Worm (Caenorhabditis elegans) whole organism, young adult: ENCODE results near the gene rgs-2.

Experiments
- D2030.7 ChIP-seq: fragments of 200-800 bp; sonication (Bioruptor generic); IDR thresholded peaks from 2 replicates; pipeline ENCODE4 v1.3.6; 2022; ENCODE audit warnings: missing genetic modification reagents, missing genetic modification characterization, missing compliant biosample characterization
- F37B4.10 ChIP-seq: fragments of 200-800 bp; sonication (Bioruptor generic); IDR thresholded peaks from 2 replicates; pipeline ENCODE4 v1.3.6; 2022; ENCODE audit warnings: missing genetic modification characterization, missing compliant biosample characterization
- F52B5.7 ChIP-seq: sonication (generic microtip); optimal IDR thresholded peaks from 2 replicates; lab custom pipeline; 2016; ENCODE audit warnings: mild to moderate bottlenecking, missing genetic modification characterization, missing compliant biosample characterization
- F55B11.4 ChIP-seq: sonication (generic microtip); optimal IDR thresholded peaks from 2 replicates; lab custom pipeline; 2016; ENCODE audit warnings: missing compliant biosample characterization, missing genetic modification characterization, borderline replicate concordance; ENCODE audit not compliant: insufficient read depth
- K11D2.4 ChIP-seq: fragments of 200-800 bp; sonication (Bioruptor generic); IDR thresholded peaks from 2 replicates; pipeline ENCODE4 v1.3.6; 2022; ENCODE audit warnings: missing genetic modification reagents, missing genetic modification characterization, missing compliant biosample characterization
- K12H6.12 ChIP-seq: fragments of 200-800 bp; sonication (Bioruptor generic); optimal IDR thresholded peaks from 2 replicates; lab custom pipeline; 2018; ENCODE audit warnings: mild to moderate bottlenecking, missing genetic modification characterization, missing compliant biosample characterization
- T26A5.8 ChIP-seq: sonication (generic microtip); optimal IDR thresholded peaks from 2 replicates; lab custom pipeline; 2016; ENCODE audit warnings: missing genetic modification characterization, missing compliant biosample characterization
- Y53G8AR.9 ChIP-seq: fragments of 200-800 bp; sonication (Bioruptor generic); conservative IDR thresholded peaks from 2 replicates; pipeline ENCODE4 v1.3.6; 2022; ENCODE audit warnings: missing genetic modification reagents, missing genetic modification characterization, missing compliant biosample characterization
- Y56A3A.18 ChIP-seq: fragments of 200-800 bp; sonication (Bioruptor generic); IDR thresholded peaks from 2 replicates; pipeline ENCODE4 v1.3.6; 2022; ENCODE audit warnings: missing genetic modification reagents, missing genetic modification characterization, missing compliant biosample characterization
- ama-1 ChIP-seq, 3 experiments: fragments of 150-350 bp in 1 of 3; sonication (generic microtip) in 2 of 3; optimal IDR thresholded peaks; 2 replicates each; lab custom pipeline; 2014 to 2018; ENCODE audit warnings: missing biosample characterization in 2 of 3, missing genetic modification characterization in 2 of 3, missing genetic modification reagents in 2 of 3
- aptf-2 ChIP-seq: fragments of 200-800 bp; sonication (Bioruptor generic); conservative IDR thresholded peaks from 2 replicates; pipeline ENCODE4 v1.3.6; 2022; ENCODE audit warnings: missing genetic modification reagents, missing genetic modification characterization, missing compliant biosample characterization
- cebp-2 ChIP-seq: fragments of 200-800 bp; sonication (Bioruptor generic); IDR thresholded peaks from 2 replicates; pipeline ENCODE4 v1.3.6; 2022; ENCODE audit warnings: missing genetic modification characterization, missing compliant biosample characterization
- ceh-100 ChIP-seq: fragments of 200-800 bp; sonication (Bioruptor generic); IDR thresholded peaks from 2 replicates; pipeline ENCODE4 v1.3.6; 2022; ENCODE audit warnings: missing genetic modification reagents, missing genetic modification characterization, missing compliant biosample characterization
- ceh-40 ChIP-seq: fragments of 200-800 bp; sonication (Bioruptor generic); IDR thresholded peaks from 2 replicates; pipeline ENCODE4 v1.3.6; 2022; ENCODE audit warnings: missing genetic modification characterization, missing compliant biosample characterization
- dpl-1 ChIP-seq: fragments of 150-350 bp; optimal IDR thresholded peaks from 2 replicates; lab custom pipeline; 2014; ENCODE audit warnings: missing biosample characterization, missing genetic modification reagents, missing genetic modification characterization
- ets-4 ChIP-seq: fragments of 200-800 bp; sonication (Bioruptor generic); optimal IDR thresholded peaks from 2 replicates; lab custom pipeline; 2018; ENCODE audit warnings: mild to moderate bottlenecking, missing genetic modification characterization, missing compliant biosample characterization
- fkh-3 ChIP-seq: sonication (generic microtip); optimal IDR thresholded peaks from 2 replicates; lab custom pipeline; 2016; ENCODE audit warnings: mild to moderate bottlenecking, missing genetic modification characterization, missing compliant biosample characterization
- him-1 ChIP-seq: sonication (generic microtip); optimal IDR thresholded peaks from 2 replicates; lab custom pipeline; 2016; ENCODE audit warnings: missing genotype, missing genetic modification reagents, missing genetic modification characterization, missing compliant biosample characterization
- hlh-26 ChIP-seq: fragments of 200-800 bp; sonication (Bioruptor generic); conservative IDR thresholded peaks from 2 replicates; pipeline ENCODE4 v1.3.6; 2022; ENCODE audit warnings: missing genetic modification reagents, missing genetic modification characterization, missing compliant biosample characterization
- hmg-1.2 ChIP-seq: fragments of 200-800 bp; sonication (Bioruptor generic); IDR thresholded peaks from 2 replicates; pipeline ENCODE4 v1.3.6; 2022; ENCODE audit warnings: missing genetic modification reagents, missing genetic modification characterization, missing compliant biosample characterization
- hmg-20 ChIP-seq: fragments of 200-800 bp; sonication (Bioruptor generic); IDR thresholded peaks from 2 replicates; pipeline ENCODE4 v1.3.6; 2022; ENCODE audit warnings: missing genetic modification reagents, missing genetic modification characterization, missing compliant biosample characterization
- hrde-1 ChIP-seq: sonication (generic microtip); optimal IDR thresholded peaks from 2 replicates; lab custom pipeline; 2016; ENCODE audit warnings: missing genetic modification characterization, mild to moderate bottlenecking, missing compliant biosample characterization, moderate library complexity, missing genotype, missing genetic modification reagents, borderline replicate concordance
- lag-1 ChIP-seq: fragments of 200-800 bp; sonication (Bioruptor generic); IDR thresholded peaks from 2 replicates; pipeline ENCODE4 v1.3.6; 2022; ENCODE audit warnings: missing genetic modification reagents, missing genetic modification characterization, missing compliant biosample characterization
- let-526 ChIP-seq: fragments of 200-800 bp; sonication (Bioruptor generic); IDR thresholded peaks from 2 replicates; pipeline ENCODE4 v1.3.6; 2022; ENCODE audit warnings: missing genetic modification reagents, missing genetic modification characterization, missing compliant biosample characterization
- lin-35 ChIP-seq, 3 experiments: fragments of 150-350 bp in 2 of 3; sonication (generic microtip) in 1 of 3; optimal IDR thresholded peaks; 2 replicates each; lab custom pipeline; 2014 to 2018; ENCODE audit warnings: missing biosample characterization in 3 of 3, missing genetic modification characterization in 3 of 3, missing genetic modification reagents in 3 of 3
- lir-1 ChIP-seq: fragments of 200-800 bp; sonication (Bioruptor generic); conservative IDR thresholded peaks from 2 replicates; pipeline ENCODE4 v1.3.6; 2022; ENCODE audit warnings: missing genetic modification reagents, missing genetic modification characterization, missing compliant biosample characterization
- madf-10 ChIP-seq: sonication (generic microtip); optimal IDR thresholded peaks from 2 replicates; lab custom pipeline; 2016; ENCODE audit warnings: mild to moderate bottlenecking, missing genetic modification characterization, missing compliant biosample characterization
- mel-28 ChIP-seq: sonication (generic microtip); optimal IDR thresholded peaks from 2 replicates; lab custom pipeline; 2016; ENCODE audit warnings: borderline replicate concordance, mild to moderate bottlenecking, missing genetic modification characterization, missing compliant biosample characterization
- mxl-1 ChIP-seq: sonication (generic microtip); optimal IDR thresholded peaks from 2 replicates; lab custom pipeline; 2016; ENCODE audit warnings: missing genetic modification characterization, missing compliant biosample characterization
- nfya-1 ChIP-seq: sonication (generic microtip); optimal IDR thresholded peaks from 2 replicates; lab custom pipeline; 2017; ENCODE audit warnings: antibody characterized with exemption, missing compliant biosample characterization, missing genetic modification characterization, borderline replicate concordance; ENCODE audit not compliant: insufficient read depth
- nhr-179 ChIP-seq: sonication (generic microtip); optimal IDR thresholded peaks from 2 replicates; lab custom pipeline; 2016; ENCODE audit warnings: mild to moderate bottlenecking, missing genetic modification characterization, missing compliant biosample characterization
- nhr-27 ChIP-seq: fragments of 200-800 bp; sonication (Bioruptor generic); optimal IDR thresholded peaks from 2 replicates; lab custom pipeline; 2018; ENCODE audit warnings: mild to moderate bottlenecking, missing genetic modification characterization, moderate library complexity, missing compliant biosample characterization
- nhr-90 ChIP-seq: sonication (generic microtip); optimal IDR thresholded peaks from 2 replicates; lab custom pipeline; 2016; ENCODE audit warnings: missing genotype, mild to moderate bottlenecking, missing genetic modification characterization, missing compliant biosample characterization
- pbrm-1 ChIP-seq: fragments of 200-800 bp; sonication (Bioruptor generic); IDR thresholded peaks from 2 replicates; pipeline ENCODE4 v1.3.6; 2022; ENCODE audit warnings: missing genetic modification reagents, missing genetic modification characterization, missing compliant biosample characterization
- sea-2 ChIP-seq: fragments of 200-800 bp; sonication (Bioruptor generic); IDR thresholded peaks from 2 replicates; pipeline ENCODE4 v1.3.6; 2022; ENCODE audit warnings: missing genetic modification characterization, missing compliant biosample characterization
- snpc-1.1 ChIP-seq: sonication (generic microtip); optimal IDR thresholded peaks from 2 replicates; lab custom pipeline; 2017; ENCODE audit warnings: missing genetic modification characterization, mild to moderate bottlenecking, missing compliant biosample characterization, antibody characterized with exemption, moderate library complexity, missing genotype, missing genetic modification reagents; ENCODE audit not compliant: insufficient read depth
- snpc-3.4 ChIP-seq: sonication (generic microtip); optimal IDR thresholded peaks from 2 replicates; lab custom pipeline; 2017; ENCODE audit warnings: missing genetic modification characterization, mild to moderate bottlenecking, missing compliant biosample characterization, antibody characterized with exemption, moderate library complexity, missing genotype, missing genetic modification reagents
- tbx-9 ChIP-seq: sonication (generic microtip); optimal IDR thresholded peaks from 2 replicates; lab custom pipeline; 2016; ENCODE audit warnings: borderline replicate concordance, missing genetic modification characterization, inconsistent platforms, missing compliant biosample characterization
- unc-130 ChIP-seq: sonication (generic microtip); optimal IDR thresholded peaks from 2 replicates; lab custom pipeline; 2016; ENCODE audit warnings: missing genetic modification reagents, missing genetic modification characterization, missing compliant biosample characterization

Gene rgs-2

DNA sequence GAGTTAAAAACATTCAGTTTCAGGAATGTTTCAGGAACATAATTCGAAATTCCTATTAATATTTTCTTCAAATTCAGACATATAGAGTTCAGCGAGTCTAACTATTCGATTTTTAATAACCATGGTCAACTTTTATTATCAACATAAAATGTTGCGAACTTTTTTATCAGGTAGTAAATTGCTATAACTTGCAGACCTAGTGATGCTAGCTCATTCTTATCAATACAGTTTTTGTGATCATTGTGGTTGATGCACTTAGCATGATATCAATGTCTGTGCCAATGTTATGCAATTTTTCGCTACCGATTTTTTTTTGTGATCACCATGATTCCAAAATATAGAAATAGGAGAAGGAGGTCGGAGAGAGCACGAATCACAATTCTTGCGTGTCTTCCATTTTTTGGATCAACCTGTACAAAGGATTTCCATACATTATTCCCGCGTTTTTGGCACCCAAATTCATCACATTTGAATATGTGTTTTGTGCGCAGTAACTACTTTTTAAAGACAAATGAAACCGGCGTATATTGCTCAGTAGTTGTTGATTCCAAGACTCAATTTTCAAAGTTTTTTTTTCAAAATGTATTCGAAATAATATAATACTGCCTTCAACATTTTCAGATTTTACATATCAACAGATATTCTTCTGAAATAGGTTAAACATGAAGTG is 18.9 kb downstream of the rgs-2 start, which contains the start of gene pgp-12:
TSS of gene pgp-12 (plus strand) at position 620 of the 670 bp plus-strand sequence.
- no peak for TF ChIP-seq ceh-100 (GFP tag; lab: Robert Waterston, UW)
- no peak for TF ChIP-seq ets-4
- TF ChIP-seq snpc-3.4: no peak
- no peak for TF ChIP-seq hlh-26 (GFP tag; lab: Robert Waterston, UW)
- TF ChIP-seq mxl-1 (tag; lab: Kevin White, UChicago): no peak
- TF ChIP-seq lin-35 (GFP tag; optimal IDR thresholded peaks at IDR 0.05; lab: Kevin White, UChicago): no peak
- no peak for TF ChIP-seq dpl-1 (GFP tag; lab: Kevin White, UChicago)
- TF ChIP-seq lag-1: no peak
- TF ChIP-seq snpc-1.1 (tag; lab: Kevin White, UChicago): no peak
- TF ChIP-seq F37B4.10 (GFP tag; lab: Robert Waterston, UW): no peak
- no peak for TF ChIP-seq K12H6.12
- no peak for TF ChIP-seq let-526 (GFP tag; lab: Robert Waterston, UW)
- no peak for TF ChIP-seq Y56A3A.18 (GFP tag; lab: Robert Waterston, UW)
- TF ChIP-seq tbx-9 (tag; lab: Kevin White, UChicago): no peak
- TF ChIP-seq D2030.7 (GFP tag; lab: Robert Waterston, UW): no peak
- TF ChIP-seq hrde-1 (tag; lab: Kevin White, UChicago): no peak
- TF ChIP-seq aptf-2 (GFP tag; lab: Robert Waterston, UW): no peak

DNA sequence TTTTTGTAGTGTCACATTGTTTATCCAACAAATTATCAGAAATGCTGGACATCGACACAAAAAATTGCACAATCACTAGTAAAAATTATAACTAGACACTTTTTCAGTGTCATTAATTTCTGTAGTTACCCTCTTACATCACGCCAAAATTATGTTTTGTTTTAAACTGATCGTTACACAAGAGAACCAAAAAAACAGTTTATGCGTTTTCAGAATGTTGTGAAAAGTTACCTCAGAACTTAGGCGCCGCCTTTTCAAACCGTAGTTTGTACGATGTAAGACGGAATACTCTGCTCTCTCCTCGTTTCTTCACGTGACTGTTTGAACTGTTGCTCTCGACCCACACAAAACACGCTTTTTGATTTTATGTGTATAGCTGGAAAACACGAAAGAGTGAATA is 26.0 kb downstream of the rgs-2 start, which contains the start of gene pgp-13:
TSS of gene pgp-13 (plus strand) at position 301 of the 400 bp plus-strand sequence.
- TF ChIP-seq Y53G8AR.9 (no peak), ceh-40 (no peak), him-1 (tag; lab: Kevin White, UChicago) (no peak), sea-2 (GFP tag; lab: Robert Waterston, UW) (no peak), hmg-20 (GFP tag; lab: Robert Waterston, UW) (no peak), mel-28 (tag; lab: Kevin White, UChicago) (no peak), ets-4 (no peak), T26A5.8 (tag; lab: Kevin White, UChicago) (no peak), ama-1 (optimal IDR thresholded peaks at IDR 0.05; lab: Kevin White, UChicago) (no peak), ama-1 (GFP tag; optimal IDR thresholded peaks at IDR 0.05; lab: Kevin White, UChicago) (no peak), F55B11.4 (tag; lab: Kevin White, UChicago) (no peak), K11D2.4 (GFP tag; lab: Robert Waterston, UW) (no peak), nhr-179 (tag; lab: Kevin White, UChicago) (no peak), F52B5.7 (tag; lab: Kevin White, UChicago) (no peak), nhr-90 (no peak), nfya-1 (no peak), cebp-2 (no peak)

DNA sequence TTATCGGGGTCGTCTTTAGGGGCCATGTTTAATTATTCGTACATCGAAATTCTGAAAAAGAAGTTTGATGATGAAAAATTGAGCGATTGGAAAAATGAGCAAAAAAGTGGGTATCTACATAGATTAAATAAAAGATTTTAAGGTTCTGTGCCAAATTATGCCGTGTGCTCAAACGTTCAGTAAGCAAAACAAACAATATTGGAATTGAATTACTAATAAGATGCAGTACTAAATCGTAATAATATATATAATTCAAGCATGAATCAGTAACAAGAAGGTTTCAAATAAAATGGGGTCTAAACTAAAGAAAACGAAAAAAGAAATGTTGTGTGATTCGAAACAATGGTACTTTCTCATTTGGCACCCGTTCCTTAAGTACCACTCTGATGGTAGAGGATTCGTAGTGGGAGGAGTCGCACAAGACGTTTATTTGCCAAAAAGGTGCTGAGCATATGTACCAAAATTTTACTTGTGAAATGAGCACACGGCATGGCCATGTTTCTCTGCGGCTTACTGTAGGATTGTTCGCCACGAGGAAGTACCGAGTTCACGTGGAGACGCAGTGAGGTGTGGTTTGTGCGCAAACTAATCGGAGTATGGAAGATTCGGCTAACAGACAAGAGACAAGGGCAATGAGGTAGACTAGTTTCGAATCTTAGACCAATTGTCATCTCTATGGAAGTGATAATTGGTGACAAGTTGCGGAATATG is 37.2 kb downstream of the rgs-2 start, which contains the start of gene pgp-14:
TSS of gene pgp-14 (minus strand) at position 51 of the 711 bp plus-strand sequence.
- no peak for TF ChIP-seq hmg-1.2 (GFP tag; lab: Robert Waterston, UW)
- no peak for TF ChIP-seq unc-130 (GFP tag; lab: Kevin White, UChicago)
- TF ChIP-seq ceh-40: no peak
- no peak for TF ChIP-seq madf-10 (tag; lab: Kevin White, UChicago)
- TF ChIP-seq lir-1 (GFP tag; lab: Robert Waterston, UW): no peak
- TF ChIP-seq nhr-27 (tag; lab: Kevin White, UChicago): no peak
- no peak for TF ChIP-seq T26A5.8 (tag; lab: Kevin White, UChicago)
- TF ChIP-seq pbrm-1 (GFP tag; lab: Robert Waterston, UW): no peak
- TF ChIP-seq fkh-3 (tag; lab: Kevin White, UChicago): no peak
- TF ChIP-seq, all 124 proteins: peak for 0
